Fruit fly (Drosophila melanogaster) whole organism, embryonic: ENCODE data around the gene r2d2.
A peak's percentile ranks its signal among the peaks of the same experiment; 100 is the strongest.

ENCODE experiments used
- Ada2b ChIP-seq: fragments of 200-800 bp; sonication (Bioruptor generic); IDR thresholded peaks from 2 replicates; pipeline ENCODE4 v1.3.6; 2022; ENCODE audit warnings: missing biosample characterization, missing genetic modification characterization
- Asciz ChIP-seq: fragments of 200-800 bp; sonication (Bioruptor generic); optimal IDR thresholded peaks from 2 replicates; lab custom pipeline; 2017; ENCODE audit warnings: missing biosample characterization, mild to moderate bottlenecking, missing genetic modification characterization, missing genetic modification reagents
- Atf6 ChIP-seq: fragments of 200-800 bp; sonication (Bioruptor generic); IDR thresholded peaks from 2 replicates; pipeline ENCODE4 v1.3.6; 2022; ENCODE audit warnings: missing biosample characterization, missing genetic modification characterization
- Bteb2 ChIP-seq: fragments of 200-800 bp; sonication (Bioruptor generic); optimal IDR thresholded peaks from 2 replicates; lab custom pipeline; 2016; ENCODE audit warnings: missing biosample characterization, missing genetic modification characterization
- CG10959 ChIP-seq: fragments of 200-800 bp; sonication (Bioruptor generic); IDR thresholded peaks from 2 replicates; pipeline ENCODE4 v1.3.6; 2022; ENCODE audit warnings: missing biosample characterization, missing genetic modification characterization
- CG11723 ChIP-seq: fragments of 200-800 bp; sonication (Bioruptor generic); optimal IDR thresholded peaks from 2 replicates; lab custom pipeline; 2017; ENCODE audit warnings: missing biosample characterization, mild to moderate bottlenecking, missing genetic modification characterization
- CG12071 ChIP-seq: fragments of 200-800 bp; sonication (Bioruptor generic); optimal IDR thresholded peaks from 3 replicates; lab custom pipeline; 2018; ENCODE audit warnings: missing biosample characterization, mild to moderate bottlenecking, missing genetic modification characterization
- CG12659 ChIP-seq: fragments of 200-800 bp; sonication (Bioruptor generic); optimal IDR thresholded peaks from 3 replicates; lab custom pipeline; 2017; ENCODE audit warnings: mild to moderate bottlenecking, missing biosample characterization, missing genetic modification reagents, missing genetic modification characterization
- CG13123 ChIP-seq: fragments of 200-800 bp; sonication (Bioruptor generic); optimal IDR thresholded peaks from 2 replicates; lab custom pipeline; 2016; ENCODE audit warnings: missing biosample characterization, missing genetic modification characterization
- CG13424 ChIP-seq: fragments of 200-800 bp; sonication (Bioruptor generic); optimal IDR thresholded peaks from 2 replicates; lab custom pipeline; 2019; ENCODE audit warnings: missing biosample characterization, mild to moderate bottlenecking, missing genetic modification characterization, moderate library complexity
- CG14667 ChIP-seq: fragments of 200-800 bp; sonication (Bioruptor generic); IDR thresholded peaks from 2 replicates; pipeline ENCODE4 v1.3.6; 2022; ENCODE audit warnings: missing biosample characterization, missing genetic modification characterization
- CG1603 ChIP-seq: fragments of 200-800 bp; sonication (Bioruptor generic); optimal IDR thresholded peaks from 2 replicates; lab custom pipeline; 2019; ENCODE audit warnings: missing biosample characterization, mild to moderate bottlenecking, missing genetic modification characterization, moderate library complexity
- CG16779 ChIP-seq: fragments of 200-800 bp; sonication (Bioruptor generic); IDR thresholded peaks from 2 replicates; pipeline ENCODE4 v1.3.6; 2022; ENCODE audit warnings: missing biosample characterization, missing genetic modification characterization
- CG18262 ChIP-seq: fragments of 200-800 bp; optimal IDR thresholded peaks from 3 replicates; lab custom pipeline; 2019; ENCODE audit warnings: missing biosample characterization, mild to moderate bottlenecking, missing genetic modification characterization, moderate library complexity
- CG18764 ChIP-seq: fragments of 200-800 bp; sonication (Bioruptor generic); optimal IDR thresholded peaks from 3 replicates; lab custom pipeline; 2016; ENCODE audit warnings: missing biosample characterization, missing genetic modification characterization
- CG31365 ChIP-seq: fragments of 200-800 bp; sonication (Bioruptor generic); optimal IDR thresholded peaks from 2 replicates; lab custom pipeline; 2018; ENCODE audit warnings: missing biosample characterization, mild to moderate bottlenecking, missing genetic modification characterization
- CG32767 ChIP-seq: fragments of 200-800 bp; sonication (Bioruptor generic); IDR thresholded peaks from 2 replicates; pipeline ENCODE4 v1.3.6; 2022; ENCODE audit warnings: missing biosample characterization, missing genetic modification characterization
- CG3281 ChIP-seq: fragments of 200-800 bp; sonication (Bioruptor generic); optimal IDR thresholded peaks from 3 replicates; lab custom pipeline; 2017; ENCODE audit warnings: missing biosample characterization, mild to moderate bottlenecking, missing genetic modification characterization
- CG34422 ChIP-seq: fragments of 200-800 bp; sonication (Bioruptor generic); IDR thresholded peaks from 3 replicates; pipeline ENCODE4 v1.3.6; 2022; ENCODE audit warnings: missing biosample characterization, missing genetic modification characterization
- CG4707 ChIP-seq: fragments of 200-800 bp; sonication (Bioruptor generic); optimal IDR thresholded peaks from 2 replicates; lab custom pipeline; 2018; ENCODE audit warnings: missing biosample characterization, mild to moderate bottlenecking, missing genetic modification characterization, moderate library complexity
- CG6254 ChIP-seq: fragments of 200-800 bp; sonication (Bioruptor generic); optimal IDR thresholded peaks from 3 replicates; lab custom pipeline; 2017; ENCODE audit warnings: mild to moderate bottlenecking, missing biosample characterization, missing genetic modification reagents, missing genetic modification characterization
- CG6689 ChIP-seq: fragments of 200-800 bp; sonication (Bioruptor generic); IDR thresholded peaks from 2 replicates; pipeline ENCODE4 v1.3.6; 2022; ENCODE audit warnings: missing biosample characterization, missing genetic modification characterization
- CG7839 ChIP-seq: fragments of 200-800 bp; sonication (Bioruptor generic); optimal IDR thresholded peaks from 3 replicates; lab custom pipeline; 2018; ENCODE audit warnings: missing biosample characterization, mild to moderate bottlenecking, missing genetic modification characterization, moderate library complexity
- CG7987 ChIP-seq: fragments of 200-800 bp; sonication (Bioruptor generic); optimal IDR thresholded peaks from 2 replicates; lab custom pipeline; 2018; ENCODE audit warnings: missing biosample characterization, mild to moderate bottlenecking, missing genetic modification characterization, moderate library complexity
- CHES-1-like ChIP-seq: fragments of 200-800 bp; sonication (Bioruptor generic); optimal IDR thresholded peaks from 2 replicates; lab custom pipeline; 2016; ENCODE audit warnings: missing biosample characterization, missing genetic modification characterization
- Dek ChIP-seq: fragments of 200-800 bp; sonication (Bioruptor generic); optimal IDR thresholded peaks from 3 replicates; lab custom pipeline; 2019; ENCODE audit warnings: missing biosample characterization, mild to moderate bottlenecking, missing genetic modification characterization, moderate library complexity
- Dip3 ChIP-seq: fragments of 200-800 bp; sonication (Bioruptor generic); optimal IDR thresholded peaks from 3 replicates; lab custom pipeline; 2016; ENCODE audit warnings: missing biosample characterization, missing genetic modification characterization
- Ets97D ChIP-seq: fragments of 200-800 bp; sonication (Bioruptor generic); optimal IDR thresholded peaks from 3 replicates; lab custom pipeline; 2016; ENCODE audit warnings: missing biosample characterization, missing genetic modification characterization
- Fer3 ChIP-seq: fragments of 200-800 bp; sonication (Bioruptor generic); optimal IDR thresholded peaks from 2 replicates; lab custom pipeline; 2018; ENCODE audit warnings: missing biosample characterization, mild to moderate bottlenecking, missing genetic modification characterization, moderate library complexity
- Jarid2 ChIP-seq: fragments of 200-800 bp; sonication (Bioruptor generic); optimal IDR thresholded peaks from 3 replicates; lab custom pipeline; 2017; ENCODE audit warnings: mild to moderate bottlenecking, missing biosample characterization, missing genetic modification reagents, missing genetic modification characterization
- Kr ChIP-seq: fragments of 200-800 bp; sonication (Bioruptor generic); optimal IDR thresholded peaks from 2 replicates; lab custom pipeline; 2017; ENCODE audit warnings: missing biosample characterization, mild to moderate bottlenecking, missing genetic modification characterization
- Lhr ChIP-seq: fragments of 200-800 bp; sonication (Bioruptor generic); optimal IDR thresholded peaks from 3 replicates; lab custom pipeline; 2017; ENCODE audit warnings: mild to moderate bottlenecking, missing biosample characterization, missing genetic modification reagents, missing genetic modification characterization
- NfI ChIP-seq: fragments of 200-800 bp; sonication (Bioruptor generic); optimal IDR thresholded peaks from 3 replicates; lab custom pipeline; 2018; ENCODE audit warnings: missing biosample characterization, mild to moderate bottlenecking, missing genetic modification characterization, moderate library complexity
- Sry-β ChIP-seq: fragments of 200-800 bp; sonication (Bioruptor generic); optimal IDR thresholded peaks from 2 replicates; lab custom pipeline; 2018; ENCODE audit warnings: missing biosample characterization, mild to moderate bottlenecking, missing genetic modification characterization, moderate library complexity
- ase ChIP-seq: fragments of 200-800 bp; sonication (Bioruptor generic); IDR thresholded peaks from 3 replicates; pipeline ENCODE4 v1.3.6; 2022; ENCODE audit warnings: missing biosample characterization, missing genetic modification characterization
- bcd ChIP-seq: fragments of 200-800 bp; sonication (Bioruptor generic); optimal IDR thresholded peaks from 2 replicates; lab custom pipeline; 2017; ENCODE audit warnings: missing biosample characterization, mild to moderate bottlenecking, missing genetic modification characterization
- cg ChIP-seq: fragments of 200-800 bp; sonication (Bioruptor generic); optimal IDR thresholded peaks from 3 replicates; lab custom pipeline; 2019; ENCODE audit warnings: missing biosample characterization, mild to moderate bottlenecking, missing genetic modification characterization, moderate library complexity
- chif ChIP-seq, 2 experiments: fragments of 200-800 bp; sonication (Bioruptor generic); optimal IDR thresholded peaks; 3 replicates each; lab custom pipeline; 2016; ENCODE audit warnings: missing biosample characterization in 2 of 2, missing genetic modification characterization in 2 of 2
- cwo ChIP-seq: fragments of 200-800 bp; sonication (Bioruptor generic); optimal IDR thresholded peaks from 3 replicates; lab custom pipeline; 2017; ENCODE audit warnings: missing biosample characterization, missing genetic modification characterization, mild to moderate bottlenecking, moderate library complexity, missing genetic modification reagents
- dysf ChIP-seq: fragments of 200-800 bp; sonication (Bioruptor generic); IDR thresholded peaks from 3 replicates; pipeline ENCODE4 v1.3.6; 2022; ENCODE audit warnings: missing biosample characterization, missing genetic modification characterization
- kay ChIP-seq: fragments of 200-800 bp; sonication (Bioruptor generic); optimal IDR thresholded peaks from 2 replicates; lab custom pipeline; 2016; ENCODE audit warnings: missing biosample characterization, missing genetic modification characterization
- nau ChIP-seq: fragments of 200-800 bp; sonication (Bioruptor generic); optimal IDR thresholded peaks from 3 replicates; lab custom pipeline; 2017; ENCODE audit warnings: missing biosample characterization, mild to moderate bottlenecking, missing genetic modification characterization, missing genetic modification reagents
- oc ChIP-seq: fragments of 200-800 bp; sonication (Bioruptor generic); optimal IDR thresholded peaks from 2 replicates; lab custom pipeline; 2018; ENCODE audit warnings: missing biosample characterization, mild to moderate bottlenecking, missing genetic modification characterization, moderate library complexity
- otp ChIP-seq: fragments of 200-800 bp; sonication (Bioruptor generic); IDR thresholded peaks from 3 replicates; pipeline ENCODE4, ENCODE4 v1.3.6; 2022; ENCODE audit warnings: missing biosample characterization, missing genetic modification characterization
- pb ChIP-seq: fragments of 200-800 bp; sonication (Bioruptor generic); optimal IDR thresholded peaks from 3 replicates; lab custom pipeline; 2016; ENCODE audit warnings: missing biosample characterization, missing genetic modification characterization
- run ChIP-seq: fragments of 200-800 bp; sonication (Bioruptor generic); optimal IDR thresholded peaks from 3 replicates; lab custom pipeline; 2018; ENCODE audit warnings: missing biosample characterization, mild to moderate bottlenecking, missing genetic modification characterization
- schlank ChIP-seq: fragments of 200-800 bp; sonication (Bioruptor generic); optimal IDR thresholded peaks from 2 replicates; lab custom pipeline; 2018; ENCODE audit warnings: missing biosample characterization, mild to moderate bottlenecking, missing genetic modification characterization
- sob ChIP-seq: fragments of 200-800 bp; sonication (Bioruptor generic); IDR thresholded peaks from 2 replicates; pipeline ENCODE4 v1.3.6; 2022; ENCODE audit warnings: missing biosample characterization, missing genetic modification characterization
- tup ChIP-seq: fragments of 200-800 bp; sonication (Bioruptor generic); optimal IDR thresholded peaks from 2 replicates; lab custom pipeline; 2016; ENCODE audit warnings: missing biosample characterization, mild to moderate bottlenecking, missing genetic modification characterization, moderate library complexity
- vvl ChIP-seq: fragments of 200-800 bp; sonication (Bioruptor generic); IDR thresholded peaks from 2 replicates; pipeline ENCODE4 v1.3.6; 2022; ENCODE audit warnings: missing biosample characterization, missing genetic modification characterization
- yki ChIP-seq: fragments of >200 bp; optimal IDR thresholded peaks from 3 replicates; lab custom pipeline; 2018

r2d2 gene

dm6 chr2L:7813357-7813756 is 13.4 kb downstream of the r2d2 start (continued):
- TF ChIP-seq Asciz (GFP tag; lab: Kevin White, UChicago): peak; percentile 72
- TF ChIP-seq Atf6 (GFP tag; lab: Robert Waterston, UW): peak; percentile 68; the same call in 1 of the 2 replicates
- peak; percentile 46; the same call in 1 of the 2 replicates for TF ChIP-seq CG32767
- TF ChIP-seq Dek (tag; lab: Kevin White, UChicago): peak; percentile 51
- peak; percentile 13 for TF ChIP-seq CG11723 (GFP tag; lab: Kevin White, UChicago)
- TF ChIP-seq NfI: peak; percentile 19
- TF ChIP-seq CG16779 (GFP tag; lab: Robert Waterston, UW): no peak
- TF ChIP-seq Ets97D (GFP tag; lab: Kevin White, UChicago): peak; percentile 18
- peak; percentile 53 for TF ChIP-seq cwo (GFP tag; lab: Kevin White, UChicago)
- TF ChIP-seq CG6689 (GFP tag; lab: Robert Waterston, UW): no peak; the same call in 1 of the 2 replicates
- TF ChIP-seq Kr: no peak
- TF ChIP-seq CG34422 (GFP tag; lab: Robert Waterston, UW): no peak
- TF ChIP-seq CG18262 (tag; lab: Kevin White, UChicago): peak; percentile 46
- peak; percentile 79 for TF ChIP-seq CG31365 (tag; lab: Kevin White, UChicago)
- peak; percentile 51; the same call in 1 of the 3 replicates for TF ChIP-seq otp (GFP tag; lab: Robert Waterston, UW)
- peak; percentile 7 for TF ChIP-seq bcd (GFP tag; lab: Kevin White, UChicago)
- TF ChIP-seq ase (GFP tag; lab: Robert Waterston, UW): no peak
- TF ChIP-seq Dip3 (GFP tag; lab: Kevin White, UChicago): peak; percentile 38
- TF ChIP-seq schlank: peak; percentile 36
- no peak for TF ChIP-seq CG14667 (GFP tag; lab: Robert Waterston, UW)
- TF ChIP-seq CG12659 (GFP tag; lab: Kevin White, UChicago): peak; percentile 35
- peak; percentile 12 for TF ChIP-seq Sry-β (GFP tag; lab: Kevin White, UChicago)
- peak; percentile 71 for TF ChIP-seq Fer3 (tag; lab: Kevin White, UChicago)
- TF ChIP-seq chif (GFP tag; optimal IDR thresholded peaks at IDR 0.05; lab: Kevin White, UChicago): no peak
- TF ChIP-seq CHES-1-like (GFP tag; lab: Kevin White, UChicago): no peak
- peak; percentile 73; the same call in 1 of the 2 replicates for TF ChIP-seq sob (GFP tag; lab: Robert Waterston, UW)
- TF ChIP-seq cg: peak; percentile 65
- peak; percentile 24 for TF ChIP-seq CG13123 (GFP tag; lab: Kevin White, UChicago)
- peak; percentile 14 for TF ChIP-seq CG13424 (tag; lab: Kevin White, UChicago)
- TF ChIP-seq run (tag; lab: Kevin White, UChicago): no peak
- TF ChIP-seq nau (GFP tag; lab: Kevin White, UChicago): peak; percentile 68
- TF ChIP-seq Ada2b (GFP tag; lab: Robert Waterston, UW): no peak; the same call in 1 of the 2 replicates
- TF ChIP-seq pb (GFP tag; lab: Kevin White, UChicago): no peak
- TF ChIP-seq tup (GFP tag; lab: Kevin White, UChicago): peak; percentile 61
- TF ChIP-seq CG7987 (GFP tag; lab: Kevin White, UChicago): peak; percentile 84
- TF ChIP-seq CG3281 (GFP tag; lab: Kevin White, UChicago): peak; percentile 75
- TF ChIP-seq oc (tag; lab: Kevin White, UChicago): no peak
- peak; percentile 11 for TF ChIP-seq CG7839
- TF ChIP-seq Lhr: peak; percentile 33
- peak; percentile 2 for TF ChIP-seq CG4707 (GFP tag; lab: Kevin White, UChicago)
- TF ChIP-seq kay (GFP tag; lab: Kevin White, UChicago): peak; percentile 51
- no peak for TF ChIP-seq yki
- peak; percentile 46; the same call in 2 of the 3 replicates for TF ChIP-seq dysf (GFP tag; lab: Robert Waterston, UW)
- TF ChIP-seq Jarid2 (GFP tag; lab: Kevin White, UChicago): peak; percentile 35
- peak; percentile 25 for TF ChIP-seq Bteb2 (GFP tag; lab: Kevin White, UChicago)
- no peak for TF ChIP-seq CG10959 (GFP tag; lab: Robert Waterston, UW)
- TF ChIP-seq CG12071 (GFP tag; lab: Kevin White, UChicago): peak; percentile 75
- peak; percentile 69 for TF ChIP-seq CG6254 (GFP tag; lab: Kevin White, UChicago)
- peak; percentile 35 for TF ChIP-seq CG1603 (tag; lab: Kevin White, UChicago)
- TF ChIP-seq vvl (GFP tag; lab: Robert Waterston, UW): peak; percentile 49; the same call in 1 of the 2 replicates
- peak; percentile 39 for TF ChIP-seq CG18764 (GFP tag; lab: Kevin White, UChicago)
